Comparison of ENCODE assay signal across 4 fruit fly cellular contexts in the genomic region with DNA sequence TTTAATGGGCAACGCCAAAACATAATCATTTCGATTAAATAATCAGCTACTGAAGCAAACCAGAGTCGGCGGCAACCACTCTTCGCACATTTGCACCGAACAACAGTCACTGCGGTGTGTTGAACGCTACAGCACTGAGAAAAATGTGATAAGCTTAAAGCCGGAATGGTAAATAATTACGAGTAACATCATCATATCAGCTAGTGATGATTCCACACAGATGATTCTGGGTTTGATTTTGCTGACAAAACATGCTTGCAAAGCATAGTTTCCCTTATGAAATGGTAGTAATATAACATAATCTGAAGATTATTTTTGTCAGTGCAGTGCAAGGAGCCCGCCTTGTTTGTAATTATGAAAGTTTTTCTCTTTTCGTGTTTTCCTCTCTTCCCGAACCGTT.
TF ChIP-seq lines count a peak whose summit lies in the region.

No protein-coding gene starts in this region.

- TF ChIP-seq CTCF in whole organism, embryonic (GFP tag; optimal IDR thresholded peaks at IDR 0.05; lab: Kevin White, UChicago): no peak

TF ChIP-seq in whole organism, embryonic, 481 proteins besides CTCF, POLR2A, EP300 and RAD21 (continues in another document):
- TF ChIP-seq Chrac-16 (GFP tag; optimal IDR thresholded peaks at IDR 0.05; lab: Kevin White, UChicago): peak; percentile 55
- TF ChIP-seq NC2α (GFP tag; optimal IDR thresholded peaks at IDR 0.05; lab: Kevin White, UChicago): peak; percentile 33
- no peak for TF ChIP-seq schlank (tag; optimal IDR thresholded peaks at IDR 0.05; lab: Kevin White, UChicago)
- TF ChIP-seq Bdp1 (GFP tag; optimal IDR thresholded peaks at IDR 0.05; lab: Kevin White, UChicago): no peak
- no peak for TF ChIP-seq CG6683 (GFP tag; optimal IDR thresholded peaks at IDR 0.05; lab: Kevin White, UChicago)
- TF ChIP-seq H15 (GFP tag; IDR thresholded peaks at IDR 0.05; lab: Robert Waterston, UW): no peak
- no peak for TF ChIP-seq Fer2 (tag; optimal IDR thresholded peaks at IDR 0.05; lab: Kevin White, UChicago)
- peak; percentile 43 for TF ChIP-seq salm (tag; optimal IDR thresholded peaks at IDR 0.05; lab: Kevin White, UChicago)
- TF ChIP-seq TFAM (GFP tag; optimal IDR thresholded peaks at IDR 0.05; lab: Kevin White, UChicago): no peak
- TF ChIP-seq crol (GFP tag; IDR thresholded peaks at IDR 0.05; lab: Robert Waterston, UW): no peak
- TF ChIP-seq bbx (GFP tag; IDR thresholded peaks at IDR 0.05; lab: Robert Waterston, UW; ENCODE audit: partially characterized antibody): no peak
- no peak for TF ChIP-seq CG14667 (GFP tag; IDR thresholded peaks at IDR 0.05; lab: Robert Waterston, UW)
- TF ChIP-seq hb (GFP tag; IDR thresholded peaks at IDR 0.05; lab: Robert Waterston, UW; ENCODE audit: partially characterized antibody): no peak
- peak; percentile 53 for TF ChIP-seq Asciz (GFP tag; optimal IDR thresholded peaks at IDR 0.05; lab: Kevin White, UChicago)
- TF ChIP-seq wor (GFP tag; IDR thresholded peaks at IDR 0.05; lab: Robert Waterston, UW): 0 out of 2 replicates have a peak, but pooled peaks have one; percentile 23
- TF ChIP-seq lbe (GFP tag; optimal IDR thresholded peaks at IDR 0.05; lab: Kevin White, UChicago): no peak
- 0 out of 4 replicates have a peak, but pooled peaks have one; percentile 31 for TF ChIP-seq Gug (GFP tag; IDR thresholded peaks at IDR 0.05; lab: Robert Waterston, UW)
- TF ChIP-seq bigmax (GFP tag; optimal IDR thresholded peaks at IDR 0.05; lab: Kevin White, UChicago): no peak
- TF ChIP-seq CG17186 (GFP tag; optimal IDR thresholded peaks at IDR 0.05; lab: Kevin White, UChicago): peak; percentile 33
- no peak for TF ChIP-seq Sry-β (GFP tag; optimal IDR thresholded peaks at IDR 0.05; lab: Kevin White, UChicago)
- peak; percentile 75 for TF ChIP-seq fd96Cb (tag; optimal IDR thresholded peaks at IDR 0.05; lab: Kevin White, UChicago)

TF ChIP-seq in whole organism, prepupa, 60 proteins besides CTCF, POLR2A, EP300 and RAD21 (continues in another document):
- TF ChIP-seq vri (GFP tag; optimal IDR thresholded peaks at IDR 0.05; lab: Kevin White, UChicago) (peak; percentile 54), CG34406 (GFP tag; optimal IDR thresholded peaks at IDR 0.05; lab: Kevin White, UChicago) (peak; percentile 73), topi (GFP tag; optimal IDR thresholded peaks at IDR 0.05; lab: Kevin White, UChicago) (peak; percentile 58), CG1621 (tag; optimal IDR thresholded peaks at IDR 0.05; lab: Kevin White, UChicago) (peak; percentile 52), CG11294 (GFP tag; IDR thresholded peaks at IDR 0.05; lab: Robert Waterston, UW) (peak; percentile 64; the same call in 1 of the 2 replicates), fd85E (GFP tag; optimal IDR thresholded peaks at IDR 0.05; lab: Kevin White, UChicago) (peak; percentile 32), Sox102F (GFP tag; optimal IDR thresholded peaks at IDR 0.05; lab: Kevin White, UChicago) (peak; percentile 73), CG6854 (GFP tag; optimal IDR thresholded peaks at IDR 0.05; lab: Kevin White, UChicago) (peak; percentile 39), CG3919 (GFP tag; optimal IDR thresholded peaks at IDR 0.05; lab: Kevin White, UChicago) (peak; percentile 92), CG7368 (GFP tag; optimal IDR thresholded peaks at IDR 0.05; lab: Kevin White, UChicago) (peak; percentile 75), CG10631 (GFP tag; optimal IDR thresholded peaks at IDR 0.05; lab: Kevin White, UChicago) (peak; percentile 76), Hr38 (GFP tag; optimal IDR thresholded peaks at IDR 0.05; lab: Kevin White, UChicago) (peak; percentile 39), Hr39 (GFP tag; optimal IDR thresholded peaks at IDR 0.05; lab: Kevin White, UChicago) (peak; percentile 83), CG4318 (GFP tag; optimal IDR thresholded peaks at IDR 0.05; lab: Kevin White, UChicago) (peak; percentile 90), Eip93F (GFP tag; optimal IDR thresholded peaks at IDR 0.05; lab: Kevin White, UChicago) (no peak), CG10669 (GFP tag; optimal IDR thresholded peaks at IDR 0.05; lab: Kevin White, UChicago) (peak; percentile 59), acj6 (GFP tag; optimal IDR thresholded peaks at IDR 0.05; lab: Kevin White, UChicago) (peak; percentile 87), Sox15 (GFP tag; optimal IDR thresholded peaks at IDR 0.05; lab: Kevin White, UChicago) (peak; percentile 68), Blimp-1 (GFP tag; optimal IDR thresholded peaks at IDR 0.05; lab: Kevin White, UChicago) (peak; percentile 17), ss (GFP tag; optimal IDR thresholded peaks at IDR 0.05; lab: Kevin White, UChicago) (peak in 1 of 2 experiments; percentile 31), dac (GFP tag; optimal IDR thresholded peaks at IDR 0.05; lab: Kevin White, UChicago) (peak; percentile 93), net (GFP tag; optimal IDR thresholded peaks at IDR 0.05; lab: Kevin White, UChicago) (peak; percentile 85)

TF ChIP-seq in whole organism, pupa, 21 proteins besides CTCF, POLR2A, EP300 and RAD21:
- TF ChIP-seq D1 (tag; optimal IDR thresholded peaks at IDR 0.05; lab: Kevin White, UChicago): peak; percentile 20
- TF ChIP-seq Pif1A (GFP tag; optimal IDR thresholded peaks at IDR 0.05; lab: Kevin White, UChicago): peak; percentile 85
- no peak for TF ChIP-seq EcR (GFP tag; optimal IDR thresholded peaks at IDR 0.05; lab: Kevin White, UChicago)
- TF ChIP-seq Pif1B (GFP tag; optimal IDR thresholded peaks at IDR 0.05; lab: Kevin White, UChicago): peak; percentile 77
- peak; percentile 48; the same call in 1 of the 2 replicates for TF ChIP-seq CG10348 (GFP tag; IDR thresholded peaks at IDR 0.05; lab: Robert Waterston, UW)
- peak; percentile 6 for TF ChIP-seq CG13204 (GFP tag; optimal IDR thresholded peaks at IDR 0.05; lab: Kevin White, UChicago)
- TF ChIP-seq Ets98B (GFP tag; IDR thresholded peaks at IDR 0.05; lab: Robert Waterston, UW): peak; percentile 68
- TF ChIP-seq CG14655 (GFP tag; optimal IDR thresholded peaks at IDR 0.05; lab: Kevin White, UChicago): peak; percentile 92
- TF ChIP-seq CG12605 (GFP tag; IDR thresholded peaks at IDR 0.05; lab: Robert Waterston, UW): peak; percentile 73
- TF ChIP-seq CG8301 (tag; optimal IDR thresholded peaks at IDR 0.05; lab: Kevin White, UChicago): peak; percentile 94
- TF ChIP-seq CG9948 (tag; optimal IDR thresholded peaks at IDR 0.05; lab: Kevin White, UChicago): peak; percentile 75
- peak; percentile 87 for TF ChIP-seq fd96Ca (GFP tag; IDR thresholded peaks at IDR 0.05; lab: Robert Waterston, UW)
- TF ChIP-seq CG4496 (GFP tag; IDR thresholded peaks at IDR 0.05; lab: Robert Waterston, UW): peak; percentile 82
- TF ChIP-seq Snoo (tag; optimal IDR thresholded peaks at IDR 0.05; lab: Kevin White, UChicago): peak; percentile 27
- peak; percentile 47 for TF ChIP-seq CG34367 (tag; optimal IDR thresholded peaks at IDR 0.05; lab: Kevin White, UChicago)
- peak; percentile 38; the same call in 1 of the 2 replicates for TF ChIP-seq rn (GFP tag; IDR thresholded peaks at IDR 0.05; lab: Robert Waterston, UW)
- TF ChIP-seq CG15710 (tag; optimal IDR thresholded peaks at IDR 0.05; lab: Kevin White, UChicago): peak; percentile 58
- peak; percentile 75 for TF ChIP-seq CG17806 (tag; optimal IDR thresholded peaks at IDR 0.05; lab: Kevin White, UChicago)
- peak; percentile 67 for TF ChIP-seq CG8159 (tag; optimal IDR thresholded peaks at IDR 0.05; lab: Kevin White, UChicago)
- peak; percentile 6 for TF ChIP-seq gl (tag; optimal IDR thresholded peaks at IDR 0.05; lab: Kevin White, UChicago)
- peak; percentile 76 for TF ChIP-seq CG32121 (GFP tag; IDR thresholded peaks at IDR 0.05; lab: Robert Waterston, UW)
TF ChIP-seq in whole organism, pupa: peak in this region for 20.

TF ChIP-seq in whole organism, wandering third instar larva, 38 proteins besides CTCF, POLR2A, EP300 and RAD21 (continues in another document):
- TF ChIP-seq fru (GFP tag; optimal IDR thresholded peaks at IDR 0.05; lab: Kevin White, UChicago) (peak; percentile 52), N (GFP tag; optimal IDR thresholded peaks at IDR 0.05; lab: Kevin White, UChicago) (no peak), Hr78 (GFP tag; optimal IDR thresholded peaks at IDR 0.05; lab: Kevin White, UChicago) (no peak), foxo (GFP tag; optimal IDR thresholded peaks at IDR 0.05; lab: Kevin White, UChicago) (peak in 1 of 2 experiments; percentile 70), dl (GFP tag; optimal IDR thresholded peaks at IDR 0.05; lab: Kevin White, UChicago; ENCODE audit: insufficient read depth in 1 of 2, partially characterized antibody in 2 of 2) (no peak), OdsH (GFP tag; optimal IDR thresholded peaks at IDR 0.05; lab: Kevin White, UChicago) (peak; percentile 29), pan (optimal IDR thresholded peaks at IDR 0.05; lab: Kevin White, UChicago) (no peak), Jra (GFP tag; optimal IDR thresholded peaks at IDR 0.05; lab: Kevin White, UChicago) (no peak), Vsx2 (GFP tag; optimal IDR thresholded peaks at IDR 0.05; lab: Kevin White, UChicago; ENCODE audit: partially characterized antibody) (no peak), woc (GFP tag; optimal IDR thresholded peaks at IDR 0.05; lab: Kevin White, UChicago) (no peak), br (GFP tag; optimal IDR thresholded peaks at IDR 0.05; lab: Kevin White, UChicago) (peak; percentile 59), CG9705 (GFP tag; optimal IDR thresholded peaks at IDR 0.05; lab: Kevin White, UChicago) (no peak), Dfd (GFP tag; optimal IDR thresholded peaks at IDR 0.05; lab: Kevin White, UChicago) (no peak), sage (GFP tag; optimal IDR thresholded peaks at IDR 0.05; lab: Kevin White, UChicago) (no peak), Dif (GFP tag; optimal IDR thresholded peaks at IDR 0.05; lab: Kevin White, UChicago; ENCODE audit: partially characterized antibody) (no peak), ey (GFP tag; optimal IDR thresholded peaks at IDR 0.05; lab: Kevin White, UChicago) (peak; percentile 53), rgr (GFP tag; optimal IDR thresholded peaks at IDR 0.05; lab: Kevin White, UChicago) (peak; percentile 50), psq (GFP tag; optimal IDR thresholded peaks at IDR 0.05; lab: Kevin White, UChicago) (peak; percentile 42), tai (GFP tag; optimal IDR thresholded peaks at IDR 0.05; lab: Kevin White, UChicago) (no peak), Myc (optimal IDR thresholded peaks at IDR 0.05; lab: Kevin White, UChicago) (no peak), jim (GFP tag; optimal IDR thresholded peaks at IDR 0.05; lab: Kevin White, UChicago) (no peak), dmrt93B (GFP tag; optimal IDR thresholded peaks at IDR 0.05; lab: Kevin White, UChicago) (peak; percentile 21), brk (GFP tag; optimal IDR thresholded peaks at IDR 0.05; lab: Kevin White, UChicago) (no peak), HLH106 (tag; optimal IDR thresholded peaks at IDR 0.05; lab: Kevin White, UChicago) (peak; percentile 55), Hr83 (GFP tag; optimal IDR thresholded peaks at IDR 0.05; lab: Kevin White, UChicago; ENCODE audit: poor library complexity, severe bottlenecking) (no peak), Sp1 (GFP tag; optimal IDR thresholded peaks at IDR 0.05; lab: Kevin White, UChicago) (peak; percentile 41), usp (GFP tag; optimal IDR thresholded peaks at IDR 0.05; lab: Kevin White, UChicago) (no peak), Hnf4 (GFP tag; optimal IDR thresholded peaks at IDR 0.05; lab: Kevin White, UChicago) (peak; percentile 24)

Comparison
In these comparisons a context has a peak if more than half of its experiments do, and no peak if none do; other contexts are left out.
1. Of the 7 proteins assayed by ChIP-seq in both whole organism, embryonic and whole organism, prepupa: peak only in whole organism, embryonic: none; only in whole organism, prepupa: CG16779, CG6854, Hr39 and Lpt; in both: Blimp-1, Gug and Sox102F; in neither: 0.